Worm (Caenorhabditis elegans): ENCODE results near the gene F10E7.2.

DNA sequence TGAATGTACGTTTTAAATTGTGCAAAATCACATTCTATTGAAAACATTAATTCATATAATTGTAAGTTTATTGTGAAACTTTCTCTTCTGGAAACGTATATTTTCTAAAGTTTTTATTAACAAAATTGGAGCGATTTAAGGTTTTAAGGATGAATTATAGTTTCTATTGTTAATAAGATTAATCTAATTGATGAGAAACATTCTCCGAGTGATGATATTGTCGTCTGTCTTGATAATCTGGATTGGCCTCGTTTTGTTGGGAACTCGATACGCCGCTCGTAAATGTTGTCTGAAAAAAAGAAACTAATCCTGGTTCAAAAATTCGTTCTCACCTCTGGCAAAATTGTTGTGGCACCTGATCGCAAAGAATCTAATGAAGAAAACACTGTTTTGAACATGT is 15.7 kb upstream of the F10E7.2 start:
- TF ChIP-seq ama-1 (optimal IDR thresholded peaks at IDR 0.05) (no peak), ceh-36 (tag; optimal IDR thresholded peaks at IDR 0.05) (no peak), tbx-37 (GFP tag; conservative IDR thresholded peaks at IDR 0.05) (no peak), hnd-1 (tag; optimal IDR thresholded peaks at IDR 0.05) (no peak), aly-1 (tag; optimal IDR thresholded peaks at IDR 0.05) (no peak), B0310.2 (tag; optimal IDR thresholded peaks at IDR 0.05) (no peak), hmg-4 (GFP tag; optimal IDR thresholded peaks at IDR 0.05) (no peak), tbx-11 (GFP tag; IDR thresholded peaks at IDR 0.05) (no peak)

Data from whole organism, early embryonic.